Worm (Caenorhabditis elegans) whole organism, early embryonic: ENCODE measurements around the gene F53E4.2.

ENCODE experiments used
- B0310.2 ChIP-seq: sonication (generic microtip); optimal IDR thresholded peaks from 2 replicates; lab custom pipeline; 2016; ENCODE audit warnings: mild to moderate bottlenecking, missing genetic modification characterization, missing compliant biosample characterization
- F13C5.2 ChIP-seq: sonication (generic microtip); optimal IDR thresholded peaks from 2 replicates; lab custom pipeline; 2017; ENCODE audit warnings: mild to moderate bottlenecking, missing genetic modification characterization, inconsistent platforms, missing compliant biosample characterization
- aly-1 ChIP-seq: sonication (generic microtip); optimal IDR thresholded peaks from 2 replicates; lab custom pipeline; 2016; ENCODE audit warnings: missing genetic modification characterization, missing compliant biosample characterization
- ama-1 ChIP-seq: fragments of 150-350 bp; optimal IDR thresholded peaks from 2 replicates; lab custom pipeline; 2014
- ceh-13 ChIP-seq: fragments of 200-800 bp; sonication (Bioruptor generic); optimal IDR thresholded peaks from 2 replicates; lab custom pipeline; 2018; ENCODE audit warnings: mild to moderate bottlenecking, missing genetic modification characterization, missing compliant biosample characterization
- ceh-36 ChIP-seq: sonication (generic microtip); optimal IDR thresholded peaks from 2 replicates; lab custom pipeline; 2016; ENCODE audit warnings: missing genetic modification characterization, inconsistent platforms, missing compliant biosample characterization
- ets-7 ChIP-seq: sonication (generic microtip); optimal IDR thresholded peaks from 2 replicates; lab custom pipeline; 2016; ENCODE audit warnings: missing genotype, missing genetic modification characterization, missing compliant biosample characterization
- flt-1 ChIP-seq: fragments of 200-800 bp; sonication (Bioruptor generic); IDR thresholded peaks from 2 replicates; pipeline ENCODE4 v1.3.6; 2022; ENCODE audit warnings: missing genetic modification characterization, missing compliant biosample characterization
- hmbx-1 ChIP-seq: sonication (generic microtip); optimal IDR thresholded peaks from 2 replicates; lab custom pipeline; 2016; ENCODE audit warnings: mild to moderate bottlenecking, missing genetic modification characterization, missing compliant biosample characterization
- hmg-4 ChIP-seq: fragments of 200-800 bp; sonication (Bioruptor generic); optimal IDR thresholded peaks from 2 replicates; lab custom pipeline; 2018; ENCODE audit warnings: mild to moderate bottlenecking, missing genetic modification characterization, missing compliant biosample characterization
- hnd-1 ChIP-seq: sonication (generic microtip); optimal IDR thresholded peaks from 2 replicates; lab custom pipeline; 2016; ENCODE audit warnings: missing genetic modification characterization, missing compliant biosample characterization
- pes-1 ChIP-seq: fragments of 200-800 bp; sonication (Bioruptor generic); IDR thresholded peaks from 2 replicates; pipeline ENCODE4 v1.3.6; 2022; ENCODE audit warnings: missing genetic modification reagents, missing genetic modification characterization, missing compliant biosample characterization
- scrt-1 ChIP-seq: fragments of 200-800 bp; sonication (Bioruptor generic); IDR thresholded peaks from 2 replicates; pipeline ENCODE4 v1.3.6; 2022; ENCODE audit warnings: missing genetic modification characterization, missing compliant biosample characterization
- sea-1 ChIP-seq: fragments of 200-800 bp; sonication (Bioruptor generic); conservative IDR thresholded peaks from 2 replicates; pipeline ENCODE4 v1.3.6; 2022; ENCODE audit warnings: missing genetic modification characterization, missing compliant biosample characterization
- tbx-11 ChIP-seq: fragments of 200-800 bp; sonication (Bioruptor generic); IDR thresholded peaks from 2 replicates; pipeline ENCODE4 v1.3.6; 2022; ENCODE audit warnings: missing genetic modification characterization, missing compliant biosample characterization
- tbx-37 ChIP-seq: fragments of 200-800 bp; sonication (Bioruptor generic); conservative IDR thresholded peaks from 2 replicates; pipeline ENCODE4 v1.3.6; 2022; ENCODE audit warnings: missing genetic modification reagents, missing genetic modification characterization, missing compliant biosample characterization
- tra-4 ChIP-seq: sonication (generic microtip); optimal IDR thresholded peaks from 2 replicates; lab custom pipeline; 2017; ENCODE audit warnings: missing genetic modification characterization, missing compliant biosample characterization

Gene F53E4.2

ce11 chrV:15677222-15677621, 23.0 kb downstream of the F53E4.2 start, which contains the start of gene nhr-52:
Gene nhr-52, plus strand, starts transcription at chrV:15677522.
- no peak for TF ChIP-seq F13C5.2
- TF ChIP-seq tbx-11: no peak
- no peak for TF ChIP-seq aly-1 (tag; lab: Kevin White, UChicago)
- no peak for TF ChIP-seq sea-1 (GFP tag; lab: Robert Waterston, UW)
- no peak for TF ChIP-seq ceh-36 (tag; lab: Kevin White, UChicago)
- TF ChIP-seq flt-1 (GFP tag; lab: Robert Waterston, UW): no peak
- no peak for TF ChIP-seq pes-1 (GFP tag; lab: Robert Waterston, UW)
- no peak for TF ChIP-seq B0310.2 (tag; lab: Kevin White, UChicago)

- no peak for TF ChIP-seq tra-4 (tag; lab: Kevin White, UChicago)
These were observed 31.4 kb downstream of the F53E4.2 start, which contains the start of gene nhr-196 for ce11 chrV:15685599-15685998. Gene nhr-196, plus strand, starts transcription at chrV:15685716.

ce11 chrV:15687660-15688059, 33.4 kb downstream of the F53E4.2 start, which contains the start of gene nhr-197:
Gene nhr-197, plus strand, starts transcription at chrV:15687960.
- no peak for TF ChIP-seq ama-1 (lab: Kevin White, UChicago)
- no peak for TF ChIP-seq tra-4 (tag; lab: Kevin White, UChicago)
- no peak for TF ChIP-seq B0310.2 (tag; lab: Kevin White, UChicago)
- TF ChIP-seq hmg-4 (GFP tag; lab: Kevin White, UChicago): no peak
- TF ChIP-seq sea-1 (GFP tag; lab: Robert Waterston, UW): no peak
- TF ChIP-seq flt-1 (GFP tag; lab: Robert Waterston, UW): no peak
- TF ChIP-seq scrt-1 (GFP tag; lab: Robert Waterston, UW): no peak
- TF ChIP-seq aly-1 (tag; lab: Kevin White, UChicago): no peak
- no peak for TF ChIP-seq ceh-36 (tag; lab: Kevin White, UChicago)
- TF ChIP-seq ets-7 (tag; lab: Kevin White, UChicago): no peak

DNA sequence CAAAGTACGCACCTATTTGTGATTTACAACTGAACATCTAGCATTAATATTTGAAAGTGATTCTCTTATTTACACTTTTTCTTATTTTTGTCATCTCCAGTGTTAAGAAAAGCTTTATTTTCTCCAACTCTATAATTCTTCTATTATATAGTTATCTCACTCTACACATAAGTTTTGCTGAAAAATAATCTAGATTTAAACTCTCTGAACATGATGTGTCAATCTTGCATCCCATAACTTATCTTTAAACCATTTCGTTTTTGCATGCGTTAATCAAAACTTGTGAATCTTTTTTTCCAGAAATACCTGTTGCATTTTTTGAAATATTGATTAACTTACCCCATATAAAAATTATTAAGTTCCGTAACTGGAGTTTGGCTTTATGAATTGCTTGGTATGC, 35.7 kb downstream of the F53E4.2 start, which contains the start of gene nhr-268:
Gene nhr-268 (plus strand): TSS at position 301 of the 400 bp plus-strand sequence.
- TF ChIP-seq tra-4 (tag; lab: Kevin White, UChicago): no peak
- TF ChIP-seq ets-7 (tag; lab: Kevin White, UChicago): no peak
- no peak for TF ChIP-seq hmg-4 (GFP tag; lab: Kevin White, UChicago)
- no peak for TF ChIP-seq tbx-11
- no peak for TF ChIP-seq hmbx-1 (tag; lab: Kevin White, UChicago)
- no peak for TF ChIP-seq ama-1 (lab: Kevin White, UChicago)
- no peak for TF ChIP-seq flt-1 (GFP tag; lab: Robert Waterston, UW)
- TF ChIP-seq B0310.2 (tag; lab: Kevin White, UChicago): no peak
- TF ChIP-seq ceh-36 (tag; lab: Kevin White, UChicago): no peak
- TF ChIP-seq hnd-1 (tag; lab: Kevin White, UChicago): no peak
- no peak for TF ChIP-seq pes-1 (GFP tag; lab: Robert Waterston, UW)
- TF ChIP-seq tbx-37: no peak
- no peak for TF ChIP-seq F13C5.2
- TF ChIP-seq scrt-1 (GFP tag; lab: Robert Waterston, UW): no peak
- no peak for TF ChIP-seq ceh-13 (GFP tag; lab: Kevin White, UChicago)
- TF ChIP-seq aly-1 (tag; lab: Kevin White, UChicago): no peak
- no peak for TF ChIP-seq sea-1 (GFP tag; lab: Robert Waterston, UW)

- no peak for TF ChIP-seq tbx-11
- no peak for TF ChIP-seq F13C5.2
- no peak for TF ChIP-seq ceh-36 (tag; lab: Kevin White, UChicago)
- no peak for TF ChIP-seq ets-7 (tag; lab: Kevin White, UChicago)
- TF ChIP-seq B0310.2 (tag; lab: Kevin White, UChicago): no peak
- no peak for TF ChIP-seq sea-1 (GFP tag; lab: Robert Waterston, UW)
- no peak for TF ChIP-seq tra-4 (tag; lab: Kevin White, UChicago)
- TF ChIP-seq aly-1 (tag; lab: Kevin White, UChicago): no peak
- no peak for TF ChIP-seq ama-1 (lab: Kevin White, UChicago)
- TF ChIP-seq flt-1 (GFP tag; lab: Robert Waterston, UW): no peak
- no peak for TF ChIP-seq hmbx-1 (tag; lab: Kevin White, UChicago)
- no peak for TF ChIP-seq hmg-4 (GFP tag; lab: Kevin White, UChicago)
- no peak for TF ChIP-seq hnd-1 (tag; lab: Kevin White, UChicago)
- no peak for TF ChIP-seq ceh-13 (GFP tag; lab: Kevin White, UChicago)
- TF ChIP-seq pes-1 (GFP tag; lab: Robert Waterston, UW): no peak
- TF ChIP-seq tbx-37: no peak
These were observed 39.5 kb downstream of the F53E4.2 start, which contains the start of gene nhr-198 for ce11 chrV:15693682-15694081. Gene nhr-198, plus strand, starts transcription at chrV:15693994.

ce11 chrV:15698099-15698498, 43.9 kb downstream of the F53E4.2 start, which contains the start of gene srx-29:
Gene srx-29, minus strand, starts transcription at chrV:15698199.
- TF ChIP-seq ceh-36 (tag; lab: Kevin White, UChicago): no peak
- TF ChIP-seq tra-4 (tag; lab: Kevin White, UChicago): no peak
- no peak for TF ChIP-seq tbx-11
- TF ChIP-seq ama-1 (lab: Kevin White, UChicago): no peak
- TF ChIP-seq ceh-13 (GFP tag; lab: Kevin White, UChicago): no peak
- no peak for TF ChIP-seq F13C5.2
- TF ChIP-seq B0310.2 (tag; lab: Kevin White, UChicago): no peak
- TF ChIP-seq scrt-1 (GFP tag; lab: Robert Waterston, UW): no peak
- TF ChIP-seq hmg-4 (GFP tag; lab: Kevin White, UChicago): no peak
- TF ChIP-seq pes-1 (GFP tag; lab: Robert Waterston, UW): no peak
- no peak for TF ChIP-seq flt-1 (GFP tag; lab: Robert Waterston, UW)

DNA sequence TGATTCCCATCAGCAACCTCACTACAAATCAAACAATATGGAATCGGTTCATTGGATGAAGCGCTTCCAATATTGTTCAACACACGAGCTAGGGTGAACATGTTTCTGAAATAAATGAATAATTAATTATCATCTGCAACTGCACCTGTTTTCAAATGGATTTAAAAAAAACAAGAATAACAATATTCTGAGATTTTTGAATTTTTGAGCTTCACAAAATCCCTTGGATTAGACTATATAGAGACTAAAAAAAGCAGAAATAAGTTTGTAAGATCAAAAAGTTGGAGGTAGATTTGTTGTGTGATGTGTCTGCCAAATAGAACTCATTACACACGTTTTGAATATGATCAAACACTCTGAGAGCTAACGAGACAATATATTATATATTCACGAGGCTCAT, 45.6 kb downstream of the F53E4.2 start, which contains the start of gene nhr-199:
Gene nhr-199 (minus strand): TSS at position 101 of the 400 bp plus-strand sequence.
- TF ChIP-seq pes-1 (GFP tag; lab: Robert Waterston, UW) (no peak), tra-4 (tag; lab: Kevin White, UChicago) (no peak), ets-7 (tag; lab: Kevin White, UChicago) (no peak), aly-1 (tag; lab: Kevin White, UChicago) (no peak), hnd-1 (tag; lab: Kevin White, UChicago) (no peak)
